Fruit fly (Drosophila melanogaster) whole organism, prepupa: ENCODE data around the gene CG32590.

Source experiments
- CG10631 ChIP-seq: fragments of 200-800 bp; sonication (Bioruptor generic); optimal IDR thresholded peaks from 2 replicates; lab custom pipeline; 2016; ENCODE audit warnings: missing biosample characterization, missing genetic modification characterization
- CG10669 ChIP-seq: fragments of 200-800 bp; sonication (Bioruptor generic); optimal IDR thresholded peaks from 3 replicates; lab custom pipeline; 2018; ENCODE audit warnings: missing biosample characterization, mild to moderate bottlenecking, missing genetic modification characterization, moderate library complexity
- CG11294 ChIP-seq: fragments of 200-800 bp; sonication (Bioruptor generic); IDR thresholded peaks from 2 replicates; pipeline ENCODE4 v1.3.6; 2022; ENCODE audit warnings: missing biosample characterization, missing genetic modification characterization
- CG15336 ChIP-seq: fragments of 200-800 bp; sonication (Bioruptor generic); IDR thresholded peaks from 2 replicates; pipeline ENCODE4 v1.3.6; 2022; ENCODE audit warnings: missing biosample characterization, missing genetic modification characterization
- CG1621 ChIP-seq: fragments of 200-800 bp; sonication (Bioruptor generic); optimal IDR thresholded peaks from 3 replicates; lab custom pipeline; 2018; ENCODE audit warnings: missing biosample characterization, mild to moderate bottlenecking, missing genetic modification characterization
- CG3032 ChIP-seq: fragments of 200-800 bp; optimal IDR thresholded peaks from 2 replicates; lab custom pipeline; 2019; ENCODE audit warnings: missing biosample characterization, mild to moderate bottlenecking, missing genetic modification characterization, moderate library complexity
- CG31627 ChIP-seq: fragments of 200-800 bp; sonication (Bioruptor generic); optimal IDR thresholded peaks from 3 replicates; lab custom pipeline; 2016; ENCODE audit warnings: missing biosample characterization, missing genetic modification characterization
- CG32006 ChIP-seq: fragments of 200-800 bp; sonication (Bioruptor generic); optimal IDR thresholded peaks from 3 replicates; lab custom pipeline; 2017; ENCODE audit warnings: missing biosample characterization, mild to moderate bottlenecking, missing genetic modification characterization
- CG3919 ChIP-seq: fragments of 200-800 bp; sonication (Bioruptor generic); optimal IDR thresholded peaks from 3 replicates; lab custom pipeline; 2016; ENCODE audit warnings: missing biosample characterization, missing genetic modification characterization
- CG6163 ChIP-seq: fragments of 200-800 bp; sonication (Bioruptor generic); IDR thresholded peaks from 3 replicates; pipeline ENCODE4 v1.3.6; 2022; ENCODE audit warnings: missing biosample characterization, missing genetic modification characterization
- CG6276 ChIP-seq: fragments of 200-800 bp; sonication (Bioruptor generic); optimal IDR thresholded peaks from 2 replicates; lab custom pipeline; 2017; ENCODE audit warnings: missing biosample characterization, mild to moderate bottlenecking, missing genetic modification characterization
- CG6792 ChIP-seq: fragments of 200-800 bp; sonication (Bioruptor generic); optimal IDR thresholded peaks from 3 replicates; lab custom pipeline; 2016; ENCODE audit warnings: missing biosample characterization, missing genetic modification characterization
- CG6808 ChIP-seq: fragments of 200-800 bp; sonication (Bioruptor generic); optimal IDR thresholded peaks from 3 replicates; lab custom pipeline; 2017; ENCODE audit warnings: missing biosample characterization, missing genetic modification characterization, mild to moderate bottlenecking, moderate library complexity, missing genetic modification reagents
- CG6854 ChIP-seq: fragments of 200-800 bp; sonication (Bioruptor generic); optimal IDR thresholded peaks from 2 replicates; lab custom pipeline; 2017; ENCODE audit warnings: missing biosample characterization, mild to moderate bottlenecking, missing genetic modification characterization
- CG7368 ChIP-seq: fragments of 200-800 bp; sonication (Bioruptor generic); optimal IDR thresholded peaks from 3 replicates; lab custom pipeline; 2016; ENCODE audit warnings: missing biosample characterization, missing genetic modification characterization
- CG8319 ChIP-seq: fragments of 200-800 bp; sonication (Bioruptor generic); optimal IDR thresholded peaks from 3 replicates; lab custom pipeline; 2016; ENCODE audit warnings: missing biosample characterization, missing genetic modification characterization
- CG8632 ChIP-seq: fragments of 200-800 bp; sonication (Bioruptor generic); optimal IDR thresholded peaks from 3 replicates; lab custom pipeline; 2016; ENCODE audit warnings: missing biosample characterization, missing genetic modification characterization
- CG9139 ChIP-seq: fragments of 200-800 bp; sonication (Bioruptor generic); optimal IDR thresholded peaks from 3 replicates; lab custom pipeline; 2017; ENCODE audit warnings: missing biosample characterization, mild to moderate bottlenecking, missing genetic modification characterization
- Eip75B ChIP-seq: fragments of 200-800 bp; sonication (Bioruptor generic); optimal IDR thresholded peaks from 3 replicates; lab custom pipeline; 2016; ENCODE audit warnings: missing biosample characterization, missing genetic modification characterization
- Eip78C ChIP-seq: fragments of 200-800 bp; sonication (Bioruptor generic); peaks from one replicate; lab custom pipeline; 2016; ENCODE audit warnings: missing biosample characterization, missing genetic modification characterization
- Eip93F ChIP-seq: fragments of 200-800 bp; sonication (Bioruptor generic); optimal IDR thresholded peaks from 2 replicates; lab custom pipeline; 2016; ENCODE audit warnings: missing biosample characterization, mild to moderate bottlenecking, missing genetic modification characterization
- Ets96B ChIP-seq: fragments of 200-800 bp; optimal IDR thresholded peaks from 2 replicates; lab custom pipeline; 2019; ENCODE audit warnings: missing biosample characterization, mild to moderate bottlenecking, missing genetic modification characterization, moderate library complexity
- Gug ChIP-seq: fragments of 200-800 bp; sonication (Bioruptor generic); IDR thresholded peaks from 2 replicates; pipeline ENCODE4 v1.3.6; 2022; ENCODE audit warnings: missing biosample characterization, missing genetic modification characterization
- Hr38 ChIP-seq: sonication (Bioruptor generic); optimal IDR thresholded peaks from 2 replicates; lab custom pipeline; 2016; ENCODE audit warnings: missing biosample characterization, missing genetic modification characterization
- Hr39 ChIP-seq: fragments of 200-800 bp; sonication (Bioruptor generic); optimal IDR thresholded peaks from 2 replicates; lab custom pipeline; 2016; ENCODE audit warnings: missing biosample characterization, missing genetic modification characterization
- Hr4 ChIP-seq: fragments of 200-800 bp; sonication (Bioruptor generic); optimal IDR thresholded peaks from 3 replicates; lab custom pipeline; 2016; ENCODE audit warnings: missing biosample characterization, missing genetic modification characterization
- Met ChIP-seq: fragments of 200-800 bp; sonication (Bioruptor generic); optimal IDR thresholded peaks from 3 replicates; lab custom pipeline; 2016; ENCODE audit warnings: missing biosample characterization, missing genetic modification characterization
- OdsH ChIP-seq: fragments of 200-800 bp; sonication (Bioruptor generic); optimal IDR thresholded peaks from 3 replicates; lab custom pipeline; 2016; ENCODE audit warnings: missing biosample characterization, missing genetic modification characterization
- Smox ChIP-seq: fragments of 200-800 bp; sonication (Bioruptor generic); optimal IDR thresholded peaks from 3 replicates; lab custom pipeline; 2016; ENCODE audit warnings: missing biosample characterization, missing genetic modification characterization
- Sox102F ChIP-seq: fragments of 200-800 bp; sonication (Bioruptor generic); optimal IDR thresholded peaks from 2 replicates; lab custom pipeline; 2016; ENCODE audit warnings: missing biosample characterization, mild to moderate bottlenecking, missing genetic modification characterization
- Sox14 ChIP-seq: fragments of 200-800 bp; sonication (Bioruptor generic); optimal IDR thresholded peaks from 3 replicates; lab custom pipeline; 2016; ENCODE audit warnings: missing biosample characterization, missing genetic modification characterization
- Sox15 ChIP-seq: fragments of 200-800 bp; sonication (Bioruptor generic); optimal IDR thresholded peaks from 3 replicates; lab custom pipeline; 2016; ENCODE audit warnings: missing biosample characterization, missing genetic modification characterization
- achi ChIP-seq: fragments of 200-800 bp; sonication (Bioruptor generic); optimal IDR thresholded peaks from 3 replicates; lab custom pipeline; 2016; ENCODE audit warnings: missing biosample characterization, missing genetic modification characterization
- acj6 ChIP-seq: fragments of 200-800 bp; sonication (Bioruptor generic); optimal IDR thresholded peaks from 3 replicates; lab custom pipeline; 2016; ENCODE audit warnings: missing biosample characterization, missing genetic modification characterization
- cyc ChIP-seq: fragments of 200-800 bp; sonication (Bioruptor generic); optimal IDR thresholded peaks from 3 replicates; lab custom pipeline; 2016; ENCODE audit warnings: missing biosample characterization, missing genetic modification characterization
- dac ChIP-seq: fragments of 200-800 bp; sonication (Bioruptor generic); optimal IDR thresholded peaks from 2 replicates; lab custom pipeline; 2017; ENCODE audit warnings: missing biosample characterization, mild to moderate bottlenecking, missing genetic modification characterization
- dsx ChIP-seq: fragments of 200-800 bp; optimal IDR thresholded peaks from 3 replicates; lab custom pipeline; 2019; ENCODE audit warnings: missing biosample characterization, mild to moderate bottlenecking, missing genetic modification characterization, moderate library complexity; ENCODE audit not compliant: poor library complexity, severe bottlenecking
- eg ChIP-seq: fragments of 200-800 bp; sonication (Bioruptor generic); IDR thresholded peaks from 3 replicates; pipeline ENCODE4 v1.3.6; 2022; ENCODE audit warnings: missing biosample characterization, missing genetic modification characterization
- fd59A ChIP-seq: fragments of 200-800 bp; sonication (Bioruptor generic); optimal IDR thresholded peaks from 2 replicates; lab custom pipeline; 2017; ENCODE audit warnings: missing biosample characterization, mild to moderate bottlenecking, missing genetic modification characterization, missing genetic modification reagents
- fkh ChIP-seq: fragments of 200-800 bp; sonication (Bioruptor generic); optimal IDR thresholded peaks from 3 replicates; lab custom pipeline; 2017; ENCODE audit warnings: missing biosample characterization, mild to moderate bottlenecking, missing genetic modification characterization, moderate library complexity
- lz ChIP-seq: fragments of 200-800 bp; sonication (Bioruptor generic); optimal IDR thresholded peaks from 3 replicates; lab custom pipeline; 2016; ENCODE audit warnings: missing biosample characterization, missing genetic modification characterization
- net ChIP-seq: fragments of 200-800 bp; sonication (Bioruptor generic); optimal IDR thresholded peaks from 3 replicates; lab custom pipeline; 2016; ENCODE audit warnings: missing biosample characterization, missing genetic modification characterization
- pdm3 ChIP-seq: fragments of 200-800 bp; sonication (Bioruptor generic); optimal IDR thresholded peaks from 3 replicates; lab custom pipeline; 2016; ENCODE audit warnings: missing biosample characterization, missing genetic modification characterization
- salr ChIP-seq, 2 experiments: fragments of 200-800 bp; sonication (Bioruptor generic); optimal IDR thresholded peaks; 3 replicates each; lab custom pipeline; 2016 to 2018; ENCODE audit warnings: missing biosample characterization in 2 of 2, missing genetic modification characterization in 2 of 2, mild to moderate bottlenecking in 1 of 2
- svp ChIP-seq: fragments of 200-800 bp; sonication (Bioruptor generic); peaks from one replicate; lab custom pipeline; 2016; ENCODE audit warnings: missing biosample characterization, missing genetic modification characterization
- topi ChIP-seq: fragments of 200-800 bp; sonication (Bioruptor generic); optimal IDR thresholded peaks from 3 replicates; lab custom pipeline; 2016; ENCODE audit warnings: missing biosample characterization, missing genetic modification characterization
- vri ChIP-seq: fragments of 200-800 bp; sonication (Bioruptor generic); optimal IDR thresholded peaks from 3 replicates; lab custom pipeline; 2016; ENCODE audit warnings: missing biosample characterization, mild to moderate bottlenecking, missing genetic modification characterization

CG32590 gene

dm6 chrX:14840417-14840872 is 1.5 kb upstream of the CG32590 start (continued):
- TF ChIP-seq CG6854 (GFP tag; lab: Kevin White, UChicago) = no peak
- no peak for TF ChIP-seq CG11294 (GFP tag; lab: Robert Waterston, UW)
- no peak for TF ChIP-seq vri (GFP tag; lab: Kevin White, UChicago)
- peak; percentile 42 for TF ChIP-seq CG9139 (GFP tag; lab: Kevin White, UChicago)
- TF ChIP-seq salr (GFP tag; optimal IDR thresholded peaks at IDR 0.05; lab: Kevin White, UChicago) = peak in 1 of 2 experiments; percentile 29
- TF ChIP-seq fd59A (GFP tag; lab: Kevin White, UChicago) = no peak
- peak; percentile 39 for TF ChIP-seq net (GFP tag; lab: Kevin White, UChicago)
- no peak for TF ChIP-seq Smox (GFP tag; lab: Kevin White, UChicago)
- peak; percentile 48 for TF ChIP-seq Ets96B (tag; lab: Kevin White, UChicago)
- TF ChIP-seq CG15336 (GFP tag; lab: Robert Waterston, UW) = peak; percentile 61
- peak; percentile 52 for TF ChIP-seq fkh (GFP tag; lab: Kevin White, UChicago)
- peak; percentile 35 for TF ChIP-seq svp (GFP tag; lab: Kevin White, UChicago)
- no peak for TF ChIP-seq Eip93F (GFP tag; lab: Kevin White, UChicago)

dm6 chrX:14839739-14840347 is 937 bp upstream of the CG32590 start:
- TF ChIP-seq CG6792 (GFP tag; lab: Kevin White, UChicago) (no peak), CG31627 (GFP tag; lab: Kevin White, UChicago) (peak; percentile 46), Eip75B (GFP tag; lab: Kevin White, UChicago) (peak; percentile 16), lz (GFP tag; lab: Kevin White, UChicago) (peak; percentile 41), Hr38 (GFP tag; lab: Kevin White, UChicago) (no peak), CG7368 (GFP tag; lab: Kevin White, UChicago) (peak; percentile 21), OdsH (GFP tag; lab: Kevin White, UChicago) (peak; percentile 3), CG6808 (GFP tag; lab: Kevin White, UChicago) (no peak), acj6 (peak; percentile 19), CG3032 (tag; lab: Kevin White, UChicago) (peak; percentile 4), svp (GFP tag; lab: Kevin White, UChicago) (peak; percentile 65), CG11294 (GFP tag; lab: Robert Waterston, UW) (0 out of 2 replicates have a peak, but pooled peaks have one; percentile 50), Sox15 (GFP tag; lab: Kevin White, UChicago) (no peak), vri (GFP tag; lab: Kevin White, UChicago) (peak; percentile 19), Ets96B (tag; lab: Kevin White, UChicago) (peak; percentile 13), CG10669 (GFP tag; lab: Kevin White, UChicago) (no peak), Smox (GFP tag; lab: Kevin White, UChicago) (no peak), pdm3 (GFP tag; lab: Kevin White, UChicago) (peak; percentile 44), CG15336 (GFP tag; lab: Robert Waterston, UW) (peak; percentile 49), dac (GFP tag; lab: Kevin White, UChicago) (no peak), Met (GFP tag; lab: Kevin White, UChicago) (peak; percentile 54), CG32006 (GFP tag; lab: Kevin White, UChicago) (peak; percentile 36), cyc (GFP tag; lab: Kevin White, UChicago) (peak; percentile 40), fd59A (GFP tag; lab: Kevin White, UChicago) (no peak), CG10631 (peak; percentile 35), Eip78C (GFP tag; lab: Kevin White, UChicago) (peak; percentile 9), CG8319 (GFP tag; lab: Kevin White, UChicago) (no peak), CG9139 (GFP tag; lab: Kevin White, UChicago) (no peak), Sox14 (GFP tag; lab: Kevin White, UChicago) (peak; percentile 14), Sox102F (GFP tag; lab: Kevin White, UChicago) (peak; percentile 15), CG6276 (no peak), Hr39 (GFP tag; lab: Kevin White, UChicago) (peak; percentile 53), CG6163 (GFP tag; lab: Robert Waterston, UW) (peak; percentile 66; the same call in 2 of the 3 replicates), CG1621 (tag; lab: Kevin White, UChicago) (peak; percentile 28), Hr4 (GFP tag; lab: Kevin White, UChicago) (peak; percentile 5), fkh (GFP tag; lab: Kevin White, UChicago) (peak; percentile 57), eg (peak; percentile 80), dsx (GFP tag; lab: Kevin White, UChicago) (no peak), Gug (GFP tag; lab: Robert Waterston, UW) (no peak), CG3919 (peak; percentile 13), achi (GFP tag; lab: Kevin White, UChicago) (peak; percentile 46), salr (GFP tag; optimal IDR thresholded peaks at IDR 0.05; lab: Kevin White, UChicago) (no peak), CG8632 (peak; percentile 14), topi (peak; percentile 38), Eip93F (GFP tag; lab: Kevin White, UChicago) (no peak)
